Worm (Caenorhabditis elegans) whole organism, L4/young adult: Measurements from ENCODE around the gene stdh-2.

Experiments used
- dao-5 ChIP-seq: sonication (generic microtip); optimal IDR thresholded peaks from 2 replicates; lab custom pipeline; 2016; ENCODE audit warnings: missing genotype, missing genetic modification characterization, moderate library complexity, missing compliant biosample characterization
- him-1 ChIP-seq: sonication (generic microtip); optimal IDR thresholded peaks from 2 replicates; lab custom pipeline; 2016; ENCODE audit warnings: missing genotype, missing genetic modification reagents, missing genetic modification characterization, missing compliant biosample characterization

DNA sequence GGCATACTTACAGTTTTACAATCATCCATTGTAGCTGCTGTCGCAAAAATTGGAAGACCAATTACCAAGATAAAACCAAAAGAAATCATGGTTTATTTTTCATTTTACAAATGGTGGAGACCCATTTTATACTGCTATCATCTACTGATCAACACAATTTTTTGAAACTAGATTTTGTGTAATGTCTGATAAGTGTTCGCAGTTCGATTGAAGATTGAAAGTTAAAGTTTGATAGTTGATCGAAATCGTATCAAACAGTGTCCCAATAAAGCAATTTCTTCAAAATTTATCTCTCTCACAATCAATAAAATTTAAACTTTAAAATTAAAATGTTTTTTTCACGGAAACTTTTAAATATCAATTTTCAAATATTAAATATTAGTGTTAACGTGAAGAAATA lies 47.0 kb downstream of the stdh-2 start, which contains the start of gene T13F3.6:
- TF ChIP-seq dao-5 (tag; lab: Kevin White, UChicago): no peak
- no peak for TF ChIP-seq him-1 (tag; lab: Kevin White, UChicago)
